Fruit fly (Drosophila melanogaster) whole organism, wandering third instar larva: Measurements from ENCODE around the gene CG6761.

Experiments used
- Hr78 ChIP-seq: fragments of >200 bp; optimal IDR thresholded peaks from 2 replicates; lab custom pipeline; 2017; ENCODE audit warnings: missing biosample characterization, missing genetic modification characterization
- brk ChIP-seq: fragments of 200-800 bp; sonication (Bioruptor generic); optimal IDR thresholded peaks from 2 replicates; lab custom pipeline; 2016; ENCODE audit warnings: missing biosample characterization, mild to moderate bottlenecking, missing genetic modification characterization
- lola ChIP-seq: fragments of >200 bp; optimal IDR thresholded peaks from 2 replicates; lab custom pipeline; 2017; ENCODE audit warnings: missing biosample characterization, missing genetic modification characterization
- tai ChIP-seq: sonication (Bioruptor generic); optimal IDR thresholded peaks from 2 replicates; lab custom pipeline; 2016; ENCODE audit warnings: missing biosample characterization, missing genetic modification characterization
- usp ChIP-seq: fragments of >200 bp; optimal IDR thresholded peaks from 2 replicates; lab custom pipeline; 2017; ENCODE audit warnings: missing biosample characterization, missing genetic modification characterization

- no peak for TF ChIP-seq brk
- no peak for TF ChIP-seq Hr78 (GFP tag; lab: Kevin White, UChicago)
- TF ChIP-seq tai (GFP tag; lab: Kevin White, UChicago): no peak
- no peak for TF ChIP-seq usp (GFP tag; lab: Kevin White, UChicago)
- no peak for TF ChIP-seq lola (GFP tag; lab: Kevin White, UChicago)
These were observed 27.8 kb downstream of the CG6761 start for dm6 chr3L:9675528-9675963.
